Fruit fly (Drosophila melanogaster) whole organism, embryonic: ENCODE results near the gene Elal.
A peak's percentile ranks its signal among the peaks of the same experiment; 100 is the strongest.

Experiments used
- ATbp ChIP-seq: fragments of 200-800 bp; sonication (Bioruptor generic); optimal IDR thresholded peaks from 2 replicates; lab custom pipeline; 2017; ENCODE audit warnings: missing biosample characterization, mild to moderate bottlenecking, missing genetic modification characterization, missing genetic modification reagents
- Asciz ChIP-seq: fragments of 200-800 bp; sonication (Bioruptor generic); optimal IDR thresholded peaks from 2 replicates; lab custom pipeline; 2017; ENCODE audit warnings: missing biosample characterization, mild to moderate bottlenecking, missing genetic modification characterization, missing genetic modification reagents
- Atf3 ChIP-seq: fragments of 200-800 bp; sonication (Bioruptor generic); optimal IDR thresholded peaks from 3 replicates; lab custom pipeline; 2016; ENCODE audit warnings: missing biosample characterization, missing genetic modification characterization
- B-H2 ChIP-seq: fragments of 200-800 bp; sonication (Bioruptor generic); optimal IDR thresholded peaks from 2 replicates; lab custom pipeline; 2018; ENCODE audit warnings: missing biosample characterization, mild to moderate bottlenecking, missing genetic modification characterization
- CG10209 ChIP-seq: fragments of 200-800 bp; sonication (Bioruptor generic); optimal IDR thresholded peaks from 3 replicates; lab custom pipeline; 2017; ENCODE audit warnings: missing biosample characterization, mild to moderate bottlenecking, missing genetic modification characterization, missing genetic modification reagents
- CG10366 ChIP-seq: fragments of 200-800 bp; sonication (Bioruptor generic); IDR thresholded peaks from 2 replicates; pipeline ENCODE4 v1.3.6; 2022; ENCODE audit warnings: missing biosample characterization, missing genetic modification characterization
- CG14441 ChIP-seq: fragments of 200-800 bp; sonication (Bioruptor generic); IDR thresholded peaks from 2 replicates; pipeline ENCODE4 v1.3.6; 2022; ENCODE audit warnings: missing biosample characterization, missing genetic modification characterization
- CG15601 ChIP-seq: fragments of 200-800 bp; sonication (Bioruptor generic); optimal IDR thresholded peaks from 3 replicates; lab custom pipeline; 2019; ENCODE audit warnings: missing biosample characterization, mild to moderate bottlenecking, missing genetic modification characterization, moderate library complexity
- CG17328 ChIP-seq: fragments of 200-800 bp; sonication (Bioruptor generic); IDR thresholded peaks from 2 replicates; pipeline ENCODE4 v1.3.6; 2022; ENCODE audit warnings: missing biosample characterization, missing genetic modification characterization
- CG17385 ChIP-seq: fragments of 200-800 bp; sonication (Bioruptor generic); optimal IDR thresholded peaks from 3 replicates; lab custom pipeline; 2018; ENCODE audit warnings: missing biosample characterization, mild to moderate bottlenecking, missing genetic modification characterization
- CG18619 ChIP-seq: fragments of 200-800 bp; sonication (Bioruptor generic); optimal IDR thresholded peaks from 3 replicates; lab custom pipeline; 2017; ENCODE audit warnings: missing biosample characterization, mild to moderate bottlenecking, missing genetic modification characterization
- CG2202 ChIP-seq: fragments of 200-800 bp; sonication (Bioruptor generic); optimal IDR thresholded peaks from 2 replicates; lab custom pipeline; 2018; ENCODE audit warnings: missing biosample characterization, mild to moderate bottlenecking, missing genetic modification characterization
- CG30403 ChIP-seq: fragments of 200-800 bp; sonication (Bioruptor generic); optimal IDR thresholded peaks from 3 replicates; lab custom pipeline; 2016; ENCODE audit warnings: missing biosample characterization, missing genetic modification characterization
- CG3281 ChIP-seq: fragments of 200-800 bp; sonication (Bioruptor generic); optimal IDR thresholded peaks from 3 replicates; lab custom pipeline; 2017; ENCODE audit warnings: missing biosample characterization, mild to moderate bottlenecking, missing genetic modification characterization
- CG34376 ChIP-seq: fragments of 200-800 bp; sonication (Bioruptor generic); optimal IDR thresholded peaks from 2 replicates; lab custom pipeline; 2018; ENCODE audit warnings: missing biosample characterization, mild to moderate bottlenecking, missing genetic modification characterization
- CG3847 ChIP-seq: fragments of 200-800 bp; sonication (Bioruptor generic); IDR thresholded peaks from 2 replicates; pipeline ENCODE4 v1.3.6; 2022; ENCODE audit warnings: missing biosample characterization, missing genetic modification characterization
- CG8388 ChIP-seq: fragments of 200-800 bp; sonication (Bioruptor generic); optimal IDR thresholded peaks from 2 replicates; lab custom pipeline; 2019; ENCODE audit warnings: missing biosample characterization, mild to moderate bottlenecking, missing genetic modification characterization, moderate library complexity
- CG9437 ChIP-seq: fragments of 200-800 bp; sonication (Bioruptor generic); optimal IDR thresholded peaks from 2 replicates; lab custom pipeline; 2018; ENCODE audit warnings: missing biosample characterization, mild to moderate bottlenecking, missing genetic modification characterization
- CG9932 ChIP-seq: fragments of 200-800 bp; sonication (Bioruptor generic); IDR thresholded peaks from 2 replicates; pipeline ENCODE4 v1.3.6; 2022; ENCODE audit warnings: missing biosample characterization, missing genetic modification characterization
- CoRest ChIP-seq: fragments of 200-800 bp; sonication (Bioruptor generic); optimal IDR thresholded peaks from 3 replicates; lab custom pipeline; 2018; ENCODE audit warnings: missing biosample characterization, mild to moderate bottlenecking, missing genetic modification characterization, moderate library complexity
- Dek ChIP-seq: fragments of 200-800 bp; sonication (Bioruptor generic); optimal IDR thresholded peaks from 3 replicates; lab custom pipeline; 2019; ENCODE audit warnings: missing biosample characterization, mild to moderate bottlenecking, missing genetic modification characterization, moderate library complexity
- Fer2 ChIP-seq: fragments of 200-800 bp; sonication (Bioruptor generic); optimal IDR thresholded peaks from 2 replicates; lab custom pipeline; 2018; ENCODE audit warnings: missing biosample characterization, mild to moderate bottlenecking, missing genetic modification characterization, moderate library complexity
- HLH4C ChIP-seq: fragments of 200-800 bp; sonication (Bioruptor generic); IDR thresholded peaks from 3 replicates; pipeline ENCODE4 v1.3.6; 2022; ENCODE audit warnings: missing biosample characterization, missing genetic modification characterization; ENCODE audit not compliant: partially characterized antibody
- Hmr ChIP-seq: fragments of 200-800 bp; sonication (Bioruptor generic); optimal IDR thresholded peaks from 3 replicates; lab custom pipeline; 2017; ENCODE audit warnings: mild to moderate bottlenecking, missing biosample characterization, missing genetic modification reagents, missing genetic modification characterization
- Med ChIP-seq: fragments of 200-800 bp; sonication (Bioruptor generic); peaks from one replicate; lab custom pipeline; 2016; ENCODE audit warnings: missing biosample characterization, missing genetic modification characterization, mild to moderate bottlenecking, inconsistent platforms, moderate library complexity
- Meics ChIP-seq: fragments of 200-800 bp; sonication (Bioruptor generic); optimal IDR thresholded peaks from 2 replicates; lab custom pipeline; 2017; ENCODE audit warnings: missing biosample characterization, mild to moderate bottlenecking, missing genetic modification characterization
- Oli ChIP-seq: fragments of 200-800 bp; sonication (Bioruptor generic); optimal IDR thresholded peaks from 2 replicates; lab custom pipeline; 2018; ENCODE audit warnings: missing biosample characterization, mild to moderate bottlenecking, missing genetic modification characterization, moderate library complexity
- Rfx ChIP-seq: fragments of 200-800 bp; sonication (Bioruptor generic); IDR thresholded peaks from 2 replicates; pipeline ENCODE4 v1.3.6; 2022; ENCODE audit warnings: missing biosample characterization, missing genetic modification characterization
- Spps ChIP-seq: fragments of 200-800 bp; sonication (Bioruptor generic); optimal IDR thresholded peaks from 2 replicates; lab custom pipeline; 2018; ENCODE audit warnings: missing biosample characterization, mild to moderate bottlenecking, missing genetic modification characterization
- Sry-β ChIP-seq: fragments of 200-800 bp; sonication (Bioruptor generic); optimal IDR thresholded peaks from 2 replicates; lab custom pipeline; 2018; ENCODE audit warnings: missing biosample characterization, mild to moderate bottlenecking, missing genetic modification characterization, moderate library complexity
- Taf1 ChIP-seq: fragments of 200-800 bp; sonication (Bioruptor generic); IDR thresholded peaks from 2 replicates; pipeline ENCODE4 v1.3.6; 2022; ENCODE audit warnings: missing biosample characterization, missing genetic modification characterization
- Xbp1 ChIP-seq: fragments of 200-800 bp; sonication (Bioruptor generic); optimal IDR thresholded peaks from 3 replicates; lab custom pipeline; 2016; ENCODE audit warnings: missing biosample characterization, mild to moderate bottlenecking, missing genetic modification characterization
- Xrp1 ChIP-seq: fragments of 200-800 bp; sonication (Bioruptor generic); IDR thresholded peaks from 2 replicates; pipeline ENCODE4 v1.3.6; 2022; ENCODE audit warnings: missing biosample characterization, missing genetic modification characterization
- cas ChIP-seq: fragments of 200-800 bp; sonication (Bioruptor generic); IDR thresholded peaks from 2 replicates; pipeline ENCODE4 v1.3.6; 2022; ENCODE audit warnings: missing biosample characterization, missing genetic modification characterization
- dmrt11E ChIP-seq: fragments of 200-800 bp; sonication (Bioruptor generic); optimal IDR thresholded peaks from 3 replicates; lab custom pipeline; 2018; ENCODE audit warnings: missing biosample characterization, mild to moderate bottlenecking, missing genetic modification characterization, moderate library complexity
- dpn ChIP-seq, 2 experiments: fragments of 200-800 bp; sonication (Bioruptor generic); optimal IDR thresholded peaks; 3 replicates each; lab custom pipeline; 2016; ENCODE audit warnings: missing biosample characterization in 2 of 2, missing genetic modification characterization in 2 of 2
- ems ChIP-seq: fragments of 200-800 bp; sonication (Bioruptor generic); optimal IDR thresholded peaks from 3 replicates; lab custom pipeline; 2016; ENCODE audit warnings: missing biosample characterization, missing genetic modification characterization
- gsb-n ChIP-seq: fragments of 200-800 bp; sonication (Bioruptor generic); optimal IDR thresholded peaks from 3 replicates; lab custom pipeline; 2018; ENCODE audit warnings: missing biosample characterization, mild to moderate bottlenecking, missing genetic modification characterization
- ind ChIP-seq: fragments of 200-800 bp; sonication (Bioruptor generic); optimal IDR thresholded peaks from 3 replicates; lab custom pipeline; 2016; ENCODE audit warnings: missing biosample characterization, missing genetic modification characterization
- prd ChIP-seq, 3 experiments: fragments of >200 bp in 2 of 3; fragments of 200-800 bp in 1 of 3; sonication (Bioruptor generic) in 1 of 3; optimal IDR thresholded peaks in 2 of 3; IDR thresholded peaks in 1 of 3; 2 replicates in 2 of 3; 3 replicates in 1 of 3; pipeline versions ENCODE4 v1.3.6 to Lab custom; 2017 to 2022; ENCODE audit warnings: missing biosample characterization in 1 of 3, missing genetic modification characterization in 1 of 3
- ranshi ChIP-seq: fragments of 200-800 bp; sonication (Bioruptor generic); IDR thresholded peaks from 2 replicates; pipeline ENCODE4 v1.3.6; 2022; ENCODE audit warnings: missing biosample characterization, missing genetic modification characterization
- run ChIP-seq: fragments of 200-800 bp; sonication (Bioruptor generic); optimal IDR thresholded peaks from 3 replicates; lab custom pipeline; 2018; ENCODE audit warnings: missing biosample characterization, mild to moderate bottlenecking, missing genetic modification characterization
- slbo ChIP-seq: fragments of 200-800 bp; sonication (Bioruptor generic); IDR thresholded peaks from 2 replicates; pipeline ENCODE4 v1.3.6; 2022; ENCODE audit warnings: missing biosample characterization, missing genetic modification characterization
- sob ChIP-seq: fragments of 200-800 bp; sonication (Bioruptor generic); IDR thresholded peaks from 2 replicates; pipeline ENCODE4 v1.3.6; 2022; ENCODE audit warnings: missing biosample characterization, missing genetic modification characterization
- tio ChIP-seq: fragments of 200-800 bp; sonication (Bioruptor generic); optimal IDR thresholded peaks from 2 replicates; lab custom pipeline; 2017; ENCODE audit warnings: missing biosample characterization, missing genetic modification characterization, inconsistent platforms
- unc-4 ChIP-seq: fragments of 200-800 bp; sonication (Bioruptor generic); IDR thresholded peaks from 2 replicates; pipeline ENCODE4 v1.3.6; 2022; ENCODE audit warnings: missing biosample characterization, missing genetic modification characterization; ENCODE audit not compliant: partially characterized antibody
- wdn ChIP-seq: fragments of 200-800 bp; sonication (Bioruptor generic); IDR thresholded peaks from 2 replicates; pipeline ENCODE4 v1.3.6; 2022; ENCODE audit warnings: missing biosample characterization, missing genetic modification characterization
- zen ChIP-seq: fragments of 200-800 bp; sonication (Bioruptor generic); optimal IDR thresholded peaks from 3 replicates; lab custom pipeline; 2018; ENCODE audit warnings: missing biosample characterization, mild to moderate bottlenecking, missing genetic modification characterization, moderate library complexity

The Elal gene

dm6 chr3R:24864719-24865400 is at the start of gene Elal, which contains the start of gene Srg1:
TSS of gene Elal (plus strand) at chr3R:24865350.
TSS of gene Srg1 (minus strand) at chr3R:24864732.
- TF ChIP-seq Fer2 (tag; lab: Kevin White, UChicago), result peak; percentile 6
- no peak for TF ChIP-seq ems (GFP tag; lab: Kevin White, UChicago)
- 0 out of 2 replicates have a peak, but pooled peaks have one; percentile 17 for TF ChIP-seq CG17328 (GFP tag; lab: Robert Waterston, UW)
- 0 out of 2 replicates have a peak, but pooled peaks have one; percentile 14 for TF ChIP-seq wdn (GFP tag; lab: Robert Waterston, UW)
- no peak for TF ChIP-seq cas (GFP tag; lab: Robert Waterston, UW)
- peak; percentile 12 for TF ChIP-seq ind (GFP tag; lab: Kevin White, UChicago)
- TF ChIP-seq unc-4 (GFP tag; lab: Robert Waterston, UW), result no peak
- no peak for TF ChIP-seq CG18619 (GFP tag; lab: Kevin White, UChicago)
- TF ChIP-seq Xrp1 (GFP tag; lab: Robert Waterston, UW), result peak; percentile 21; the same call in 1 of the 2 replicates
- no peak for TF ChIP-seq HLH4C (GFP tag; lab: Robert Waterston, UW)
- peak; percentile 26; the same call in 1 of the 2 replicates for TF ChIP-seq CG10366 (GFP tag; lab: Robert Waterston, UW)
- peak; percentile 5 for TF ChIP-seq gsb-n (tag; lab: Kevin White, UChicago)
- TF ChIP-seq ATbp (GFP tag; lab: Kevin White, UChicago), result no peak
- no peak for TF ChIP-seq CG9437 (GFP tag; lab: Kevin White, UChicago)
- TF ChIP-seq Med (GFP tag; lab: Kevin White, UChicago), result peak; percentile 63
- 0 out of 2 replicates have a peak, but pooled peaks have one; percentile 5 for TF ChIP-seq CG14441
- TF ChIP-seq CG3847 (GFP tag; lab: Robert Waterston, UW), result peak; percentile 31; the same call in 1 of the 2 replicates
- no peak for TF ChIP-seq Atf3
- peak; percentile 6 for TF ChIP-seq CG10209 (GFP tag; lab: Kevin White, UChicago)
- TF ChIP-seq Sry-β (GFP tag; lab: Kevin White, UChicago), result no peak
- TF ChIP-seq Xbp1, result peak; percentile 6
- TF ChIP-seq zen (tag; lab: Kevin White, UChicago), result peak; percentile 25
- TF ChIP-seq CG34376 (GFP tag; lab: Kevin White, UChicago), result peak; percentile 62
- no peak for TF ChIP-seq CG9932 (GFP tag; lab: Robert Waterston, UW)
- TF ChIP-seq Meics (GFP tag; lab: Kevin White, UChicago), result peak; percentile 46
- TF ChIP-seq slbo (GFP tag; lab: Robert Waterston, UW), result peak; percentile 68; the same call in 1 of the 2 replicates
- no peak for TF ChIP-seq B-H2 (GFP tag; lab: Kevin White, UChicago)
- peak; percentile 38 for TF ChIP-seq CG30403
- TF ChIP-seq run (tag; lab: Kevin White, UChicago), result no peak
- no peak for TF ChIP-seq CG2202 (tag; lab: Kevin White, UChicago)
- TF ChIP-seq CG15601, result peak; percentile 13
- TF ChIP-seq Asciz (GFP tag; lab: Kevin White, UChicago), result no peak
- TF ChIP-seq tio (GFP tag; lab: Kevin White, UChicago), result no peak
- peak; percentile 41 for TF ChIP-seq CoRest
- TF ChIP-seq sob, result peak; percentile 56; the same call in 1 of the 2 replicates
- no peak for TF ChIP-seq prd (optimal IDR thresholded peaks at IDR 0.05; lab: Kevin White, UChicago)
- TF ChIP-seq prd (GFP tag; IDR thresholded peaks at IDR 0.05; lab: Robert Waterston, UW), result peak; percentile 61; the same call in 1 of the 3 replicates
- peak; percentile 18 for TF ChIP-seq Oli (tag; lab: Kevin White, UChicago)
- TF ChIP-seq CG17385, result peak; percentile 0
- TF ChIP-seq dpn (GFP tag; optimal IDR thresholded peaks at IDR 0.05; lab: Kevin White, UChicago), result peak in 1 of 2 experiments; percentile 13
- TF ChIP-seq Dek, result peak; percentile 39
- peak; percentile 7 for TF ChIP-seq dmrt11E
- TF ChIP-seq CG8388 (GFP tag; lab: Kevin White, UChicago), result no peak
- 0 out of 2 replicates have a peak, but pooled peaks have one; percentile 21 for TF ChIP-seq Taf1 (GFP tag; lab: Robert Waterston, UW)
- TF ChIP-seq Hmr (GFP tag; lab: Kevin White, UChicago), result peak; percentile 14
- peak; percentile 44; the same call in 1 of the 2 replicates for TF ChIP-seq Rfx
- no peak for TF ChIP-seq Spps
- TF ChIP-seq ranshi (GFP tag; lab: Robert Waterston, UW), result 0 out of 2 replicates have a peak, but pooled peaks have one; percentile 39
- TF ChIP-seq CG3281 (GFP tag; lab: Kevin White, UChicago), result peak; percentile 19
